Worm (Caenorhabditis elegans): Measurements from ENCODE around the gene B0563.10.

B0563.10 gene

DNA sequence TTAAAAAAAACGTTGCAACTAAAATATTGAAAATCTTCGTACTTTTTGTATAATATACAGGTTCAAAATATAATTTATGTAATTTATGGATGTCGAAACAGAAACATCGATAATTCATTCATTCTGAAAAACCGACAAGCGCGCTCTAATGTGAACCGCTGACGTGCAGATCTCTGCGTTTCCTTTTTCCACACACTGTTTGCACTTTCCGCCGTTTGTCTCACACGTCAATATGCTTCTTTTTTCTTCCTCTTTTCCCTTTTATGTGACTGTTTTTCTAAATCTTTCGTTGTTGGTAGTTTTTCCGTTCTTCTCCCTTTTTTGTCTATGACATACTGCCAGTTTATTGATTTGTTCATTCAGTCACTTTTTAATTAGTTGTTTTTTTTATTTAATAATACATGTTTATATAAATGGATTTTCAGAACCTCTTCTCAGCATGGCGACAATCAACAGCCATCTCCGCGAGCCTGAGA lies 16.7 kb downstream of the B0563.10 start, which contains the start of gene tmbi-4 (continued):
- TF ChIP-seq jun-1 (tag; optimal IDR thresholded peaks at IDR 0.05) (no peak), mes-2 (tag; optimal IDR thresholded peaks at IDR 0.05; ENCODE audit: poor library complexity, severe bottlenecking) (peak; percentile 76), dve-1 (tag; optimal IDR thresholded peaks at IDR 0.05; ENCODE audit: insufficient read depth) (peak; percentile 65), mep-1 (tag; optimal IDR thresholded peaks at IDR 0.05) (peak; percentile 74), ceh-28 (tag; optimal IDR thresholded peaks at IDR 0.05) (no peak), F44E2.7 (GFP tag; IDR thresholded peaks at IDR 0.05) (no peak), zfp-2 (tag; optimal IDR thresholded peaks at IDR 0.05) (no peak), F10B5.3 (tag; optimal IDR thresholded peaks at IDR 0.05) (no peak), lin-29 (GFP tag; IDR thresholded peaks at IDR 0.05) (no peak), nhr-6 (tag; optimal IDR thresholded peaks at IDR 0.05) (peak; percentile 40), nhr-11 (tag; optimal IDR thresholded peaks at IDR 0.05) (peak; percentile 51), dpl-1 (GFP tag; optimal IDR thresholded peaks at IDR 0.05) (peak; percentile 24), unc-130 (GFP tag; optimal IDR thresholded peaks at IDR 0.05) (no peak), zag-1 (tag; optimal IDR thresholded peaks at IDR 0.05) (no peak), tag-97 (GFP tag; IDR thresholded peaks at IDR 0.05) (no peak), vab-7 (GFP tag; IDR thresholded peaks at IDR 0.05) (no peak), fos-1 (tag; optimal IDR thresholded peaks at IDR 0.05) (no peak), egl-27 (tag; optimal IDR thresholded peaks at IDR 0.05) (no peak), gei-8 (GFP tag; optimal IDR thresholded peaks at IDR 0.05) (no peak), hmg-1.1 (GFP tag; IDR thresholded peaks at IDR 0.05) (peak; percentile 44), snpc-1.2 (GFP tag; IDR thresholded peaks at IDR 0.05) (no peak), aha-1 (tag) (peak; percentile 51), dmd-8 (GFP tag; IDR thresholded peaks at IDR 0.05) (no peak), dmd-6 (GFP tag; IDR thresholded peaks at IDR 0.05) (peak; percentile 47), ceh-20 (GFP tag; IDR thresholded peaks at IDR 0.05) (peak; percentile 36; the same call in 1 of the 2 replicates)

DNA sequence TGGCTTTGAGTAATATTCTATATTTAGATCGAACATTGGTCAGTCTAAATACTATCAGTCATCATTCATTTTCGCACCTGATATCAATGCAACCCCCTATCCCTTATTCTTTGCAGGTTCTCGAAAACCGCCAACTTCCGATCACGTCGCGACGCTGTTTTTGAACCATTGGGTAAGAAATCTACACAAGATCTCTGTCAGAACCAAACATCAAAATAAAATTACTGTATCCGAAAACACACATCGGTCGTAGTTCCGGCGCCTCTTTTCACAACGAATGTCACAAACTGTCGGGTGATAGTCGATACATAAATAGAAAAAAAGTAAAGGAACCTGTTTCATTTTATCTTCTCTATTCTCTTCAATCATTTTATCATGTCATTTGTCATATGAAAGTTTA lies 20.1 kb downstream of the B0563.10 start:
- TF ChIP-seq lin-1 (GFP tag; IDR thresholded peaks at IDR 0.05) (0 out of 2 replicates have a peak, but pooled peaks have one; percentile 31), tag-97 (GFP tag; IDR thresholded peaks at IDR 0.05) (no peak), ctbp-1 (GFP tag; IDR thresholded peaks at IDR 0.05) (no peak), Y5F2A.4 (GFP tag; optimal IDR thresholded peaks at IDR 0.05) (no peak), nhr-28 (tag; optimal IDR thresholded peaks at IDR 0.05) (peak; percentile 70), duxl-1 (tag; optimal IDR thresholded peaks at IDR 0.05; ENCODE audit: poor library complexity) (no peak), tra-1 (GFP tag; IDR thresholded peaks at IDR 0.05) (peak; percentile 72), nhr-10 (tag; optimal IDR thresholded peaks at IDR 0.05) (peak; percentile 8), nhr-6 (tag; optimal IDR thresholded peaks at IDR 0.05) (no peak), nhr-11 (tag; optimal IDR thresholded peaks at IDR 0.05) (no peak), ceh-20 (GFP tag; IDR thresholded peaks at IDR 0.05) (peak; percentile 42; the same call in 1 of the 2 replicates), aha-1 (tag) (peak; percentile 91), lin-39 (tag; optimal IDR thresholded peaks at IDR 0.05) (no peak), gei-8 (GFP tag; optimal IDR thresholded peaks at IDR 0.05) (no peak), dve-1 (tag; optimal IDR thresholded peaks at IDR 0.05; ENCODE audit: insufficient read depth) (peak; percentile 3), ceh-28 (tag; optimal IDR thresholded peaks at IDR 0.05) (no peak), unc-62 (GFP tag; optimal IDR thresholded peaks at IDR 0.05 in 1 of 2) (peak in 1 of 2 experiments; percentile 27), unc-62 (tag; optimal IDR thresholded peaks at IDR 0.05) (no peak), cey-2 (tag; optimal IDR thresholded peaks at IDR 0.05; ENCODE audit: borderline replicate concordance, insufficient read depth) (peak; percentile 57), lsy-2 (tag; optimal IDR thresholded peaks at IDR 0.05) (peak in 1 of 2 experiments; percentile 39), nhr-41 (GFP tag; IDR thresholded peaks at IDR 0.05) (no peak), zip-11 (GFP tag; IDR thresholded peaks at IDR 0.05) (no peak), egl-43 (GFP tag; IDR thresholded peaks at IDR 0.05) (no peak), dmd-6 (GFP tag; IDR thresholded peaks at IDR 0.05) (peak; percentile 32; the same call in 1 of the 2 replicates), lin-13 (GFP tag; optimal IDR thresholded peaks at IDR 0.05) (no peak), nhr-76 (tag; optimal IDR thresholded peaks at IDR 0.05) (no peak), hlh-11 (tag; optimal IDR thresholded peaks at IDR 0.05) (peak; percentile 68), nhr-102 (tag; optimal IDR thresholded peaks at IDR 0.05) (no peak), spr-1 (tag; optimal IDR thresholded peaks at IDR 0.05) (no peak), nhr-48 (tag; optimal IDR thresholded peaks at IDR 0.05) (peak; percentile 31), egl-27 (tag; optimal IDR thresholded peaks at IDR 0.05) (no peak), hlh-30 (tag; optimal IDR thresholded peaks at IDR 0.05; ENCODE audit: insufficient read depth) (peak; percentile 32), nhr-77 (tag; optimal IDR thresholded peaks at IDR 0.05) (no peak), T26A8.4 (GFP tag; IDR thresholded peaks at IDR 0.05) (no peak), lim-7 (GFP tag; IDR thresholded peaks at IDR 0.05) (no peak)

All from whole organism, L4 larva.